Worm (Caenorhabditis elegans) whole organism, mixed stage, embryonic: ENCODE data around the gene K11H12.1.

Experiments
- blmp-1 ChIP-seq: fragments of 150-350 bp; optimal IDR thresholded peaks from 2 replicates; lab custom pipeline; 2014; ENCODE audit warnings: missing biosample characterization, missing genetic modification characterization
- elt-1 ChIP-seq: sonication (generic microtip); optimal IDR thresholded peaks from 2 replicates; lab custom pipeline; 2017; ENCODE audit warnings: missing genetic modification characterization, mild to moderate bottlenecking, missing compliant biosample characterization, antibody characterized with exemption, moderate library complexity, borderline replicate concordance; ENCODE audit not compliant: insufficient read depth
- flh-1 ChIP-seq: fragments of 200-800 bp; sonication (Bioruptor generic); optimal IDR thresholded peaks from 2 replicates; lab custom pipeline; 2018; ENCODE audit warnings: mild to moderate bottlenecking, missing genetic modification characterization, moderate library complexity, missing compliant biosample characterization
- mab-5 ChIP-seq: fragments of 150-350 bp; optimal IDR thresholded peaks from 2 replicates; lab custom pipeline; 2014; ENCODE audit warnings: missing biosample characterization, missing genetic modification characterization
- nhr-12 ChIP-seq: fragments of 150-350 bp; optimal IDR thresholded peaks from 2 replicates; lab custom pipeline; 2014; ENCODE audit warnings: missing biosample characterization, missing genetic modification characterization
- nhr-76 ChIP-seq: sonication (generic microtip); optimal IDR thresholded peaks from 2 replicates; lab custom pipeline; 2017; ENCODE audit warnings: missing biosample characterization, missing genetic modification characterization
- pha-4 ChIP-seq: fragments of 150-350 bp; optimal IDR thresholded peaks from 2 replicates; lab custom pipeline; 2018; ENCODE audit warnings: missing biosample characterization, missing genetic modification reagents, missing genetic modification characterization
- snpc-4 ChIP-seq: fragments of 150-350 bp; optimal IDR thresholded peaks from 2 replicates; lab custom pipeline; 2014; ENCODE audit warnings: missing biosample characterization, missing genetic modification characterization
- ztf-11 ChIP-seq: fragments of 150-350 bp; optimal IDR thresholded peaks from 2 replicates; lab custom pipeline; 2014; ENCODE audit warnings: missing biosample characterization, missing genetic modification characterization

DNA sequence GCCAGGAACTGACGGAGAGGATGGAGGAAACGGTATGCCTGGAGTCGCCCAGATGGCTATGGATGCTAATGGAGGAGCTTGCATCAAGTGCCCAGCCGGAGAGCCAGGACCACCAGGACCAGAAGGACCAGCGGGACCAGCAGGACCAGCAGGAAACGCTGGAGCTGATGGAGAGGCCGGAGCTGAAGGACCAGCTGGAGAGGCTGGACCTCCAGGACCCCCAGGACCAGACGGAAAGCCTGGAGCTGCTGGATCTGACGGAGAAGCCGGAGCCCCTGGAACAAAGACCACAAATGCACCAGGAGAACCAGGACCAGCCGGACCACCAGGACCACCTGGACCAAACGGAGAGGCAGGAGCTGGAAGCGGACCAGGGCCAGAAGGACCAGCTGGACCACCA, 48.4 kb downstream of the K11H12.1 start:
- TF ChIP-seq flh-1: no peak
- TF ChIP-seq nhr-12 (tag; lab: Kevin White, UChicago): no peak
- TF ChIP-seq mab-5 (tag; lab: Kevin White, UChicago): no peak
- TF ChIP-seq ztf-11 (tag; lab: Kevin White, UChicago): no peak
- TF ChIP-seq pha-4 (tag; lab: Kevin White, UChicago): no peak
- no peak for TF ChIP-seq blmp-1
- no peak for TF ChIP-seq nhr-76
- TF ChIP-seq elt-1 (tag; lab: Kevin White, UChicago): no peak
- no peak for TF ChIP-seq snpc-4 (tag; lab: Kevin White, UChicago)
